Fruit fly (Drosophila melanogaster) whole organism, embryonic: ENCODE results near the gene baf.

ENCODE experiments used
- Bdp1 ChIP-seq: fragments of 200-800 bp; sonication (Bioruptor generic); optimal IDR thresholded peaks from 3 replicates; lab custom pipeline; 2016; ENCODE audit warnings: missing biosample characterization, missing genetic modification characterization
- Blimp-1 ChIP-seq: fragments of 200-800 bp; sonication (Bioruptor generic); optimal IDR thresholded peaks from 3 replicates; lab custom pipeline; 2018; ENCODE audit warnings: missing biosample characterization, missing genetic modification characterization, mild to moderate bottlenecking, moderate library complexity, missing genetic modification reagents
- Bteb2 ChIP-seq: fragments of 200-800 bp; sonication (Bioruptor generic); optimal IDR thresholded peaks from 2 replicates; lab custom pipeline; 2016; ENCODE audit warnings: missing biosample characterization, missing genetic modification characterization
- CG10274 ChIP-seq: fragments of 200-800 bp; sonication (Bioruptor generic); optimal IDR thresholded peaks from 3 replicates; lab custom pipeline; 2017; ENCODE audit warnings: missing biosample characterization, mild to moderate bottlenecking, missing genetic modification characterization
- CG10366 ChIP-seq: fragments of 200-800 bp; sonication (Bioruptor generic); IDR thresholded peaks from 2 replicates; pipeline ENCODE4 v1.3.6; 2022; ENCODE audit warnings: missing biosample characterization, missing genetic modification characterization
- CG11093 ChIP-seq: fragments of 200-800 bp; sonication (Bioruptor generic); IDR thresholded peaks from 3 replicates; pipeline ENCODE4 v1.3.6; 2022; ENCODE audit warnings: missing biosample characterization, missing genetic modification characterization
- CG12236 ChIP-seq: fragments of 200-800 bp; sonication (Bioruptor generic); optimal IDR thresholded peaks from 2 replicates; lab custom pipeline; 2016; ENCODE audit warnings: missing biosample characterization, missing genetic modification characterization
- CG12744 ChIP-seq: fragments of 200-800 bp; sonication (Bioruptor generic); optimal IDR thresholded peaks from 2 replicates; lab custom pipeline; 2016; ENCODE audit warnings: missing biosample characterization, missing genetic modification characterization
- CG13296 ChIP-seq: fragments of 200-800 bp; sonication (Bioruptor generic); optimal IDR thresholded peaks from 3 replicates; lab custom pipeline; 2018; ENCODE audit warnings: missing biosample characterization, mild to moderate bottlenecking, missing genetic modification characterization
- CG14965 ChIP-seq: fragments of 200-800 bp; sonication (Bioruptor generic); optimal IDR thresholded peaks from 2 replicates; lab custom pipeline; 2016; ENCODE audit warnings: missing biosample characterization, missing genetic modification characterization, borderline replicate concordance
- CG15696 ChIP-seq: fragments of 200-800 bp; sonication (Bioruptor generic); optimal IDR thresholded peaks from 2 replicates; lab custom pipeline; 2019; ENCODE audit warnings: missing biosample characterization, mild to moderate bottlenecking, missing genetic modification characterization, moderate library complexity
- CG17612 ChIP-seq: fragments of 200-800 bp; sonication (Bioruptor generic); IDR thresholded peaks from 2 replicates; pipeline ENCODE4 v1.3.6; 2022; ENCODE audit warnings: missing biosample characterization, missing genetic modification characterization
- CG18262 ChIP-seq: fragments of 200-800 bp; optimal IDR thresholded peaks from 3 replicates; lab custom pipeline; 2019; ENCODE audit warnings: missing biosample characterization, mild to moderate bottlenecking, missing genetic modification characterization, moderate library complexity
- CG18599 ChIP-seq: fragments of 200-800 bp; sonication (Bioruptor generic); optimal IDR thresholded peaks from 3 replicates; lab custom pipeline; 2017; ENCODE audit warnings: missing biosample characterization, missing genetic modification characterization, mild to moderate bottlenecking, moderate library complexity, missing genetic modification reagents
- CG2199 ChIP-seq: fragments of 200-800 bp; sonication (Bioruptor generic); IDR thresholded peaks from 3 replicates; pipeline ENCODE4 v1.3.6; 2022; ENCODE audit warnings: missing biosample characterization, missing genetic modification characterization
- CG31441 ChIP-seq: fragments of 200-800 bp; sonication (Bioruptor generic); IDR thresholded peaks from 2 replicates; pipeline ENCODE4 v1.3.6; 2022; ENCODE audit warnings: missing biosample characterization, missing genetic modification characterization
- CG34376 ChIP-seq: fragments of 200-800 bp; sonication (Bioruptor generic); optimal IDR thresholded peaks from 2 replicates; lab custom pipeline; 2018; ENCODE audit warnings: missing biosample characterization, mild to moderate bottlenecking, missing genetic modification characterization
- CG3838 ChIP-seq: fragments of 200-800 bp; sonication (Bioruptor generic); optimal IDR thresholded peaks from 3 replicates; lab custom pipeline; 2016; ENCODE audit warnings: missing biosample characterization, missing genetic modification characterization
- CG4707 ChIP-seq: fragments of 200-800 bp; sonication (Bioruptor generic); optimal IDR thresholded peaks from 2 replicates; lab custom pipeline; 2018; ENCODE audit warnings: missing biosample characterization, mild to moderate bottlenecking, missing genetic modification characterization, moderate library complexity
- CG4854 ChIP-seq: fragments of 200-800 bp; sonication (Bioruptor generic); optimal IDR thresholded peaks from 2 replicates; lab custom pipeline; 2016; ENCODE audit warnings: missing biosample characterization, missing genetic modification characterization, inconsistent platforms
- CG6254 ChIP-seq: fragments of 200-800 bp; sonication (Bioruptor generic); optimal IDR thresholded peaks from 3 replicates; lab custom pipeline; 2017; ENCODE audit warnings: mild to moderate bottlenecking, missing biosample characterization, missing genetic modification reagents, missing genetic modification characterization
- CG6272 ChIP-seq: fragments of 200-800 bp; sonication (Bioruptor generic); IDR thresholded peaks from 2 replicates; pipeline ENCODE4 v1.3.6; 2022; ENCODE audit warnings: missing biosample characterization, missing genetic modification characterization
- CG8281 ChIP-seq: fragments of 200-800 bp; sonication (Bioruptor generic); optimal IDR thresholded peaks from 2 replicates; lab custom pipeline; 2018; ENCODE audit warnings: missing biosample characterization, mild to moderate bottlenecking, missing genetic modification characterization, moderate library complexity
- CTCF ChIP-seq: fragments of 200-800 bp; sonication (Bioruptor generic); optimal IDR thresholded peaks from 2 replicates; lab custom pipeline; 2017; ENCODE audit warnings: missing biosample characterization, mild to moderate bottlenecking, missing genetic modification characterization, moderate library complexity
- Deaf1 ChIP-seq: fragments of 200-800 bp; optimal IDR thresholded peaks from 3 replicates; lab custom pipeline; 2019; ENCODE audit warnings: missing biosample characterization, mild to moderate bottlenecking, missing genetic modification characterization, moderate library complexity
- Drgx ChIP-seq: fragments of 200-800 bp; sonication (Bioruptor generic); IDR thresholded peaks from 2 replicates; pipeline ENCODE4 v1.3.6; 2022; ENCODE audit warnings: missing biosample characterization, missing genetic modification characterization
- Hand ChIP-seq: fragments of 200-800 bp; sonication (Bioruptor generic); optimal IDR thresholded peaks from 2 replicates; lab custom pipeline; 2017; ENCODE audit warnings: mild to moderate bottlenecking, missing biosample characterization, missing genetic modification reagents, missing genetic modification characterization
- Hr78 ChIP-seq, 2 experiments: fragments of 200-800 bp in 1 of 2; fragments of >200 bp in 1 of 2; sonication (Bioruptor generic) in 1 of 2; optimal IDR thresholded peaks; 2 replicates each; lab custom pipeline; 2017 to 2019; ENCODE audit warnings: missing biosample characterization in 2 of 2, missing genetic modification characterization in 2 of 2, mild to moderate bottlenecking in 1 of 2, moderate library complexity in 1 of 2
- Lpt ChIP-seq: fragments of >200 bp; optimal IDR thresholded peaks from 2 replicates; lab custom pipeline; 2018; ENCODE audit warnings: missing biosample characterization, missing genetic modification characterization
- MESR4 ChIP-seq: fragments of 200-800 bp; sonication (Bioruptor generic); optimal IDR thresholded peaks from 2 replicates; lab custom pipeline; 2018; ENCODE audit warnings: missing biosample characterization, mild to moderate bottlenecking, missing genetic modification characterization, moderate library complexity
- Mrtf ChIP-seq: fragments of 200-800 bp; sonication (Bioruptor generic); IDR thresholded peaks from 3 replicates; pipeline ENCODE4 v1.3.6; 2022; ENCODE audit warnings: missing biosample characterization, missing genetic modification characterization
- Oaz ChIP-seq: fragments of 200-800 bp; sonication (Bioruptor generic); IDR thresholded peaks from 2 replicates; pipeline ENCODE4 v1.3.6; 2022; ENCODE audit warnings: missing biosample characterization, missing genetic modification characterization
- Side ChIP-seq: fragments of 200-800 bp; sonication (Bioruptor generic); optimal IDR thresholded peaks from 2 replicates; lab custom pipeline; 2016; ENCODE audit warnings: missing biosample characterization, missing genetic modification characterization
- Trl ChIP-seq, 3 experiments: fragments of >200 bp in 2 of 3; fragments of 200-800 bp in 1 of 3; sonication (Bioruptor generic) in 1 of 3; optimal IDR thresholded peaks; 2 replicates in 1 of 3; 3 replicates in 2 of 3; lab custom pipeline; 2016 to 2017; ENCODE audit warnings: missing biosample characterization in 1 of 3, missing genetic modification characterization in 1 of 3
- ci ChIP-seq: fragments of 200-800 bp; sonication (Bioruptor generic); IDR thresholded peaks from 3 replicates; pipeline ENCODE4 v1.3.6; 2022; ENCODE audit warnings: missing biosample characterization, missing genetic modification characterization
- da ChIP-seq: fragments of 200-800 bp; sonication (Bioruptor generic); optimal IDR thresholded peaks from 2 replicates; lab custom pipeline; 2016; ENCODE audit warnings: missing biosample characterization, missing genetic modification characterization
- dati ChIP-seq: fragments of 200-800 bp; sonication (Bioruptor generic); IDR thresholded peaks from 2 replicates; pipeline ENCODE4 v1.3.6; 2022; ENCODE audit warnings: missing biosample characterization, missing genetic modification characterization
- en ChIP-seq: fragments of 200-800 bp; sonication (Bioruptor generic); optimal IDR thresholded peaks from 2 replicates; lab custom pipeline; 2016; ENCODE audit warnings: missing biosample characterization, missing genetic modification characterization
- gfzf ChIP-seq: fragments of 200-800 bp; sonication (Bioruptor generic); optimal IDR thresholded peaks from 2 replicates; lab custom pipeline; 2016; ENCODE audit warnings: missing biosample characterization, mild to moderate bottlenecking, missing genetic modification characterization, moderate library complexity
- jing ChIP-seq: fragments of 200-800 bp; sonication (Bioruptor generic); optimal IDR thresholded peaks from 2 replicates; lab custom pipeline; 2018; ENCODE audit warnings: missing biosample characterization, mild to moderate bottlenecking, missing genetic modification characterization
- kah ChIP-seq: fragments of 200-800 bp; sonication (Bioruptor generic); optimal IDR thresholded peaks from 2 replicates; lab custom pipeline; 2018; ENCODE audit warnings: missing biosample characterization, mild to moderate bottlenecking, missing genetic modification characterization
- knrl ChIP-seq: fragments of 200-800 bp; sonication (Bioruptor generic); IDR thresholded peaks from 3 replicates; pipeline ENCODE4 v1.3.6; 2022; ENCODE audit warnings: missing biosample characterization, missing genetic modification characterization; ENCODE audit not compliant: partially characterized antibody
- rib ChIP-seq: fragments of 200-800 bp; sonication (Bioruptor generic); IDR thresholded peaks from 2 replicates; pipeline ENCODE4 v1.3.6; 2022; ENCODE audit warnings: missing biosample characterization, missing genetic modification characterization
- tgo ChIP-seq: fragments of 200-800 bp; sonication (Bioruptor generic); IDR thresholded peaks from 3 replicates; pipeline ENCODE4 v1.3.6; 2022; ENCODE audit warnings: missing biosample characterization, missing genetic modification characterization
- tin ChIP-seq: fragments of 200-800 bp; sonication (Bioruptor generic); optimal IDR thresholded peaks from 3 replicates; lab custom pipeline; 2016; ENCODE audit warnings: missing biosample characterization, missing genetic modification characterization
- tx ChIP-seq: fragments of 200-800 bp; sonication (Bioruptor generic); optimal IDR thresholded peaks from 2 replicates; lab custom pipeline; 2016; ENCODE audit warnings: missing biosample characterization, missing genetic modification characterization
- vvl ChIP-seq: fragments of 200-800 bp; sonication (Bioruptor generic); IDR thresholded peaks from 2 replicates; pipeline ENCODE4 v1.3.6; 2022; ENCODE audit warnings: missing biosample characterization, missing genetic modification characterization
- yki ChIP-seq: fragments of >200 bp; optimal IDR thresholded peaks from 3 replicates; lab custom pipeline; 2018
- zen ChIP-seq: fragments of 200-800 bp; sonication (Bioruptor generic); optimal IDR thresholded peaks from 3 replicates; lab custom pipeline; 2018; ENCODE audit warnings: missing biosample characterization, mild to moderate bottlenecking, missing genetic modification characterization, moderate library complexity
- zen2 ChIP-seq: fragments of 200-800 bp; sonication (Bioruptor generic); IDR thresholded peaks from 3 replicates; pipeline ENCODE4 v1.3.6; 2022; ENCODE audit warnings: missing biosample characterization, missing genetic modification characterization; ENCODE audit not compliant: partially characterized antibody
- zf30C ChIP-seq: fragments of 200-800 bp; sonication (Bioruptor generic); optimal IDR thresholded peaks from 3 replicates; lab custom pipeline; 2018; ENCODE audit warnings: missing biosample characterization, mild to moderate bottlenecking, missing genetic modification characterization

baf gene

dm6 chr2L:8030693-8031210, 1.5 kb downstream of the baf start, which contains the start of gene Cka (continued):
- TF ChIP-seq jing (no peak), Lpt (no peak), MESR4 (GFP tag; lab: Kevin White, UChicago) (peak; percentile 88), CG4707 (GFP tag; lab: Kevin White, UChicago) (no peak), Bteb2 (no peak), Drgx (no peak), CG13296 (GFP tag; lab: Kevin White, UChicago) (peak; percentile 21), CG10274 (GFP tag; lab: Kevin White, UChicago) (no peak), CG4854 (GFP tag; lab: Kevin White, UChicago) (no peak), tgo (GFP tag; lab: Robert Waterston, UW) (no peak), CG6272 (GFP tag; lab: Robert Waterston, UW) (0 out of 2 replicates have a peak, but pooled peaks have one; percentile 12), ci (GFP tag; lab: Robert Waterston, UW) (peak; percentile 48; the same call in 2 of the 3 replicates), CG18262 (peak; percentile 1), CG3838 (GFP tag; lab: Kevin White, UChicago) (no peak), CG17612 (GFP tag; lab: Robert Waterston, UW) (no peak), CG18599 (GFP tag; lab: Kevin White, UChicago) (peak; percentile 43), tx (no peak), CG34376 (peak; percentile 20), CG15696 (tag; lab: Kevin White, UChicago) (no peak), kah (GFP tag; lab: Kevin White, UChicago) (no peak), Deaf1 (tag; lab: Kevin White, UChicago) (peak; percentile 23), CG11093 (no peak), Trl (optimal IDR thresholded peaks at IDR 0.05; lab: Kevin White, UChicago) (no peak), Trl (GFP tag; optimal IDR thresholded peaks at IDR 0.05; lab: Kevin White, UChicago) (no peak), rib (GFP tag; lab: Robert Waterston, UW) (peak; percentile 69), vvl (peak; percentile 50), knrl (peak; percentile 21; the same call in 1 of the 3 replicates), yki (lab: Kevin White, UChicago) (no peak), Bdp1 (GFP tag; lab: Kevin White, UChicago) (no peak), dati (GFP tag; lab: Robert Waterston, UW) (no peak), Side (GFP tag; lab: Kevin White, UChicago) (no peak), CG10366 (GFP tag; lab: Robert Waterston, UW) (no peak), CG12744 (GFP tag; lab: Kevin White, UChicago) (no peak), Oaz (no peak), Blimp-1 (GFP tag; lab: Kevin White, UChicago) (no peak), gfzf (GFP tag; lab: Kevin White, UChicago) (peak; percentile 68), da (no peak), zf30C (GFP tag; lab: Kevin White, UChicago) (peak; percentile 3), Mrtf (GFP tag; lab: Robert Waterston, UW) (no peak), Hr78 (GFP tag; optimal IDR thresholded peaks at IDR 0.05; lab: Kevin White, UChicago) (no peak), CG2199 (peak; percentile 93), CG8281 (tag; lab: Kevin White, UChicago) (no peak), en (no peak), zen2 (GFP tag; lab: Robert Waterston, UW) (no peak), CTCF (GFP tag; lab: Kevin White, UChicago) (no peak), zen (tag; lab: Kevin White, UChicago) (peak; percentile 7), CG14965 (GFP tag; lab: Kevin White, UChicago) (no peak), CG6254 (GFP tag; lab: Kevin White, UChicago) (no peak), Hand (GFP tag; lab: Kevin White, UChicago) (peak; percentile 2), CG12236 (no peak), tin (no peak), CG31441 (GFP tag; lab: Robert Waterston, UW) (no peak)
